Worm (Caenorhabditis elegans) whole organism, L4/young adult: ENCODE data around the gene C17C3.5.

Source experiments
- W03F9.2 ChIP-seq: fragments of 150-350 bp; optimal IDR thresholded peaks from 2 replicates; lab custom pipeline; 2014; ENCODE audit warnings: missing biosample characterization, missing genetic modification characterization
- dao-5 ChIP-seq: sonication (generic microtip); optimal IDR thresholded peaks from 2 replicates; lab custom pipeline; 2016; ENCODE audit warnings: missing genotype, missing genetic modification characterization, moderate library complexity, missing compliant biosample characterization
- him-1 ChIP-seq: sonication (generic microtip); optimal IDR thresholded peaks from 2 replicates; lab custom pipeline; 2016; ENCODE audit warnings: missing genotype, missing genetic modification reagents, missing genetic modification characterization, missing compliant biosample characterization

DNA sequence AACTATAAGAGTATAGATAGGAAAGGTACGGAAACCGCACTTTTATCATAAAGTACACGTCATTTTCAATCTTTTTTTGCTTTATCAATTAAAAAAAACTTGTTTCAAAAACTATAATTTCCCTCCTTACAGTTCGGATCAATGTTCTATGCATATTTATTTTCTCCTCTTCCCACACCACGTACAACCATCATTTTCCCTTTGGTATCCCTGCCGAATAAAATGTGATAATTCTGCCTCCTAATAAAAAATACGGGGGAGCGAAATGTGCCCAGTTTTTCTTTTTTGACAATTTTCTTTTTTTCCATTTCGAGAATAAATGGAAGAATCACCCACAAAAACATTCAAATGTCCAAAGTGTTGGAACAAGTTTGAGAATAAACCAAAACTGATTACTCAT, 36.1 kb upstream of the C17C3.5 start, which contains the start of gene ZK177.3:
- TF ChIP-seq W03F9.2 (no peak), dao-5 (tag; lab: Kevin White, UChicago) (no peak), him-1 (tag; lab: Kevin White, UChicago) (no peak)
